Worm (Caenorhabditis elegans): Measurements from ENCODE around the gene hrg-7.

hrg-7 gene

ce11 chrV:12733465-12734248 lies 8.2 kb upstream of the hrg-7 start, which contains the start of the genes dhs-21 and xbx-9:
Gene dhs-21, minus strand, starts transcription at chrV:12733645.
Gene xbx-9, plus strand, starts transcription at chrV:12734198.
- TF ChIP-seq unc-62 (GFP tag; optimal IDR thresholded peaks at IDR 0.05 in 1 of 2) (peak in 1 of 2 experiments; percentile 95), unc-62 (tag; optimal IDR thresholded peaks at IDR 0.05) (no peak), nhr-11 (tag; optimal IDR thresholded peaks at IDR 0.05) (no peak), ceh-82 (tag; optimal IDR thresholded peaks at IDR 0.05) (no peak), ceh-32 (tag; optimal IDR thresholded peaks at IDR 0.05; ENCODE audit: poor library complexity) (no peak), Y5F2A.4 (GFP tag; optimal IDR thresholded peaks at IDR 0.05) (no peak), zip-2 (tag; optimal IDR thresholded peaks at IDR 0.05) (no peak), lin-1 (GFP tag; IDR thresholded peaks at IDR 0.05) (0 out of 2 replicates have a peak, but pooled peaks have one; percentile 17), daf-16 (GFP tag; optimal IDR thresholded peaks at IDR 0.05) (no peak), daf-16 (tag; optimal IDR thresholded peaks at IDR 0.05) (peak; percentile 64), lin-39 (tag; optimal IDR thresholded peaks at IDR 0.05) (no peak), rbr-2 (tag; optimal IDR thresholded peaks at IDR 0.05) (no peak), nhr-111 (GFP tag; optimal IDR thresholded peaks at IDR 0.05) (no peak), ces-1 (GFP tag; optimal IDR thresholded peaks at IDR 0.05) (no peak), T20F7.1 (GFP tag; optimal IDR thresholded peaks at IDR 0.05) (peak; percentile 56), nhr-6 (tag; optimal IDR thresholded peaks at IDR 0.05) (peak; percentile 62), skn-1 (tag; optimal IDR thresholded peaks at IDR 0.05) (no peak), ceh-62 (tag; optimal IDR thresholded peaks at IDR 0.05) (no peak), nhr-41 (GFP tag; IDR thresholded peaks at IDR 0.05) (no peak), ztf-7 (tag; optimal IDR thresholded peaks at IDR 0.05) (peak; percentile 49), nhr-10 (tag; optimal IDR thresholded peaks at IDR 0.05) (peak; percentile 30), cey-2 (tag; optimal IDR thresholded peaks at IDR 0.05; ENCODE audit: borderline replicate concordance, insufficient read depth) (no peak), unc-130 (GFP tag; optimal IDR thresholded peaks at IDR 0.05) (no peak), nhr-237 (tag; optimal IDR thresholded peaks at IDR 0.05) (no peak), fkh-10 (GFP tag; optimal IDR thresholded peaks at IDR 0.05) (no peak), spr-3 (GFP tag; optimal IDR thresholded peaks at IDR 0.05) (no peak), ZK546.5 (tag; optimal IDR thresholded peaks at IDR 0.05) (no peak), spr-1 (tag; optimal IDR thresholded peaks at IDR 0.05) (no peak), F37D6.2 (tag; optimal IDR thresholded peaks at IDR 0.05) (no peak), F49E8.2 (tag; optimal IDR thresholded peaks at IDR 0.05; ENCODE audit: borderline replicate concordance) (no peak), Y48G9A.11 (GFP tag; IDR thresholded peaks at IDR 0.05) (no peak), dve-1 (tag; optimal IDR thresholded peaks at IDR 0.05; ENCODE audit: insufficient read depth) (peak; percentile 64), F26F4.8 (GFP tag; conservative IDR thresholded peaks at IDR 0.05) (no peak), sdz-12 (GFP tag; optimal IDR thresholded peaks at IDR 0.05) (no peak), nhr-28 (tag; optimal IDR thresholded peaks at IDR 0.05) (peak; percentile 92), saeg-2 (GFP tag; IDR thresholded peaks at IDR 0.05) (no peak), ama-1 (optimal IDR thresholded peaks at IDR 0.05) (no peak), ctbp-1 (GFP tag; IDR thresholded peaks at IDR 0.05) (no peak), D1046.2 (GFP tag; IDR thresholded peaks at IDR 0.05) (no peak), dmd-9 (GFP tag; IDR thresholded peaks at IDR 0.05) (no peak), unc-39 (tag; optimal IDR thresholded peaks at IDR 0.05) (no peak), egl-27 (tag; optimal IDR thresholded peaks at IDR 0.05) (no peak), mes-2 (tag; optimal IDR thresholded peaks at IDR 0.05; ENCODE audit: poor library complexity, severe bottlenecking) (peak; percentile 19), nhr-77 (tag; optimal IDR thresholded peaks at IDR 0.05) (peak; percentile 51), daf-19 (GFP tag; conservative IDR thresholded peaks at IDR 0.05) (no peak), tag-97 (GFP tag; IDR thresholded peaks at IDR 0.05) (no peak), dpl-1 (GFP tag; optimal IDR thresholded peaks at IDR 0.05) (no peak), hlh-30 (tag; optimal IDR thresholded peaks at IDR 0.05; ENCODE audit: insufficient read depth) (peak; percentile 65), Y105C5A.15 (GFP tag; IDR thresholded peaks at IDR 0.05) (no peak), duxl-1 (tag; optimal IDR thresholded peaks at IDR 0.05; ENCODE audit: poor library complexity) (no peak), nhr-48 (tag; optimal IDR thresholded peaks at IDR 0.05) (no peak)

All from whole organism, L4 larva.